Worm (Caenorhabditis elegans) whole organism, L3 larva: Measurements from ENCODE around the gene ZC317.7.

Source experiments
- egl-27 ChIP-seq: sonication (generic microtip); optimal IDR thresholded peaks from 4 replicates; lab custom pipeline; 2017; ENCODE audit warnings: missing biosample characterization, missing genetic modification reagents, missing genetic modification characterization
- fos-1 ChIP-seq: fragments of 150-350 bp; optimal IDR thresholded peaks from 2 replicates; lab custom pipeline; 2014; ENCODE audit warnings: missing biosample characterization, missing genetic modification characterization
- hmg-11 ChIP-seq: sonication (generic microtip); optimal IDR thresholded peaks from 2 replicates; lab custom pipeline; 2016; ENCODE audit warnings: missing genetic modification characterization, missing compliant biosample characterization
- jun-1 ChIP-seq: fragments of 150-350 bp; optimal IDR thresholded peaks from 2 replicates; lab custom pipeline; 2014; ENCODE audit warnings: missing biosample characterization, missing genetic modification reagents, missing genetic modification characterization
- nhr-23 ChIP-seq: fragments of 150-350 bp; optimal IDR thresholded peaks from 2 replicates; lab custom pipeline; 2014; ENCODE audit warnings: missing biosample characterization, missing genetic modification reagents, missing genetic modification characterization
- ztf-4 ChIP-seq: fragments of 150-350 bp; optimal IDR thresholded peaks from 2 replicates; lab custom pipeline; 2014; ENCODE audit warnings: missing biosample characterization, missing genetic modification characterization

- TF ChIP-seq egl-27 (tag; lab: Kevin White, UChicago) (no peak), fos-1 (tag; lab: Kevin White, UChicago) (no peak), nhr-23 (tag; lab: Kevin White, UChicago) (no peak), jun-1 (tag; lab: Kevin White, UChicago) (no peak), hmg-11 (tag; lab: Kevin White, UChicago) (no peak), ztf-4 (tag; lab: Kevin White, UChicago) (no peak)
Measured at ce11 chrV:5439068-5439467, 31.8 kb downstream of the ZC317.7 start, which contains the start of gene snpc-1.3.
